Worm (Caenorhabditis elegans): ENCODE results near the gene cav-1.
"Not testable (repeated sequence)": the region's sequence is repeated elsewhere in the genome, so short reads cannot be mapped to it uniquely, and the experiment has no call there.

ce11 chrIV:9769746-9770145, 2.6 kb upstream of the cav-1 start, which contains the start of gene msp-78:
- TF ChIP-seq him-1, W03F9.2 (tag; optimal IDR thresholded peaks at IDR 0.05): not testable (repeated sequence)
